Fruit fly (Drosophila melanogaster) whole organism, embryonic: Measurements from ENCODE around the gene Ufd1.

Experiments used
- Abd-B ChIP-seq: fragments of 200-800 bp; sonication (Bioruptor generic); optimal IDR thresholded peaks from 2 replicates; lab custom pipeline; 2018; ENCODE audit warnings: missing biosample characterization, mild to moderate bottlenecking, missing genetic modification characterization, moderate library complexity
- Awh ChIP-seq: fragments of 200-800 bp; sonication (Bioruptor generic); IDR thresholded peaks from 2 replicates; pipeline ENCODE4, ENCODE4 v1.3.6; 2022; ENCODE audit warnings: missing biosample characterization, missing genetic modification characterization
- BEAF-32 ChIP-seq: fragments of 200-800 bp; sonication (Bioruptor generic); optimal IDR thresholded peaks from 3 replicates; lab custom pipeline; 2017; ENCODE audit warnings: missing biosample characterization, missing genetic modification characterization, mild to moderate bottlenecking, moderate library complexity, missing genetic modification reagents
- CG10147 ChIP-seq: fragments of 200-800 bp; sonication (Bioruptor generic); optimal IDR thresholded peaks from 2 replicates; lab custom pipeline; 2019; ENCODE audit warnings: missing biosample characterization, mild to moderate bottlenecking, missing genetic modification characterization, moderate library complexity
- CG12391 ChIP-seq: fragments of 200-800 bp; sonication (Bioruptor generic); optimal IDR thresholded peaks from 3 replicates; lab custom pipeline; 2018; ENCODE audit warnings: missing biosample characterization, mild to moderate bottlenecking, missing genetic modification characterization, moderate library complexity
- CG12659 ChIP-seq: fragments of 200-800 bp; sonication (Bioruptor generic); optimal IDR thresholded peaks from 3 replicates; lab custom pipeline; 2017; ENCODE audit warnings: mild to moderate bottlenecking, missing biosample characterization, missing genetic modification reagents, missing genetic modification characterization
- CG12942 ChIP-seq: fragments of 200-800 bp; sonication (Bioruptor generic); optimal IDR thresholded peaks from 3 replicates; lab custom pipeline; 2016; ENCODE audit warnings: missing biosample characterization, missing genetic modification characterization
- CG15479 ChIP-seq: fragments of 200-800 bp; sonication (Bioruptor generic); optimal IDR thresholded peaks from 3 replicates; lab custom pipeline; 2019; ENCODE audit warnings: missing biosample characterization, mild to moderate bottlenecking, missing genetic modification characterization, moderate library complexity
- CG17612 ChIP-seq: fragments of 200-800 bp; sonication (Bioruptor generic); IDR thresholded peaks from 2 replicates; pipeline ENCODE4 v1.3.6; 2022; ENCODE audit warnings: missing biosample characterization, missing genetic modification characterization
- CG3847 ChIP-seq: fragments of 200-800 bp; sonication (Bioruptor generic); IDR thresholded peaks from 2 replicates; pipeline ENCODE4 v1.3.6; 2022; ENCODE audit warnings: missing biosample characterization, missing genetic modification characterization
- CG6689 ChIP-seq: fragments of 200-800 bp; sonication (Bioruptor generic); IDR thresholded peaks from 2 replicates; pipeline ENCODE4 v1.3.6; 2022; ENCODE audit warnings: missing biosample characterization, missing genetic modification characterization
- CG6765 ChIP-seq: fragments of 200-800 bp; sonication (Bioruptor generic); optimal IDR thresholded peaks from 3 replicates; lab custom pipeline; 2017; ENCODE audit warnings: missing biosample characterization, mild to moderate bottlenecking, missing genetic modification characterization
- CG7786 ChIP-seq: fragments of 200-800 bp; sonication (Bioruptor generic); optimal IDR thresholded peaks from 2 replicates; lab custom pipeline; 2016; ENCODE audit warnings: missing biosample characterization, missing genetic modification characterization
- CG8290 ChIP-seq, 3 experiments: fragments of 200-800 bp; sonication (Bioruptor generic); optimal IDR thresholded peaks; 2 replicates each; lab custom pipeline; 2016 to 2019; ENCODE audit warnings: missing biosample characterization in 3 of 3, missing genetic modification characterization in 3 of 3, mild to moderate bottlenecking in 2 of 3, moderate library complexity in 1 of 3
- CG9876 ChIP-seq: fragments of 200-800 bp; sonication (Bioruptor generic); optimal IDR thresholded peaks from 2 replicates; lab custom pipeline; 2016; ENCODE audit warnings: missing biosample characterization, missing genetic modification characterization
- CoRest ChIP-seq: fragments of 200-800 bp; sonication (Bioruptor generic); optimal IDR thresholded peaks from 3 replicates; lab custom pipeline; 2018; ENCODE audit warnings: missing biosample characterization, mild to moderate bottlenecking, missing genetic modification characterization, moderate library complexity
- Dek ChIP-seq: fragments of 200-800 bp; sonication (Bioruptor generic); optimal IDR thresholded peaks from 3 replicates; lab custom pipeline; 2019; ENCODE audit warnings: missing biosample characterization, mild to moderate bottlenecking, missing genetic modification characterization, moderate library complexity
- Dip3 ChIP-seq: fragments of 200-800 bp; sonication (Bioruptor generic); optimal IDR thresholded peaks from 3 replicates; lab custom pipeline; 2016; ENCODE audit warnings: missing biosample characterization, missing genetic modification characterization
- Doc2 ChIP-seq: fragments of 200-800 bp; sonication (Bioruptor generic); IDR thresholded peaks from 2 replicates; pipeline ENCODE4 v1.3.6; 2022; ENCODE audit warnings: missing biosample characterization, missing genetic modification characterization
- Ets97D ChIP-seq: fragments of 200-800 bp; sonication (Bioruptor generic); optimal IDR thresholded peaks from 3 replicates; lab custom pipeline; 2016; ENCODE audit warnings: missing biosample characterization, missing genetic modification characterization
- H15 ChIP-seq: fragments of 200-800 bp; sonication (Bioruptor generic); IDR thresholded peaks from 3 replicates; pipeline ENCODE4 v1.3.6; 2022; ENCODE audit warnings: missing biosample characterization, missing genetic modification characterization
- Hr78 ChIP-seq, 2 experiments: fragments of 200-800 bp in 1 of 2; fragments of >200 bp in 1 of 2; sonication (Bioruptor generic) in 1 of 2; optimal IDR thresholded peaks; 2 replicates each; lab custom pipeline; 2017 to 2019; ENCODE audit warnings: missing biosample characterization in 2 of 2, missing genetic modification characterization in 2 of 2, mild to moderate bottlenecking in 1 of 2, moderate library complexity in 1 of 2
- Myb ChIP-seq: fragments of 200-800 bp; sonication (Bioruptor generic); optimal IDR thresholded peaks from 2 replicates; lab custom pipeline; 2016; ENCODE audit warnings: missing biosample characterization, missing genetic modification characterization
- Opbp ChIP-seq: fragments of 200-800 bp; sonication (Bioruptor generic); IDR thresholded peaks from 3 replicates; pipeline ENCODE4 v1.3.6; 2022; ENCODE audit warnings: missing biosample characterization, missing genetic modification characterization; ENCODE audit not compliant: partially characterized antibody
- Ptx1 ChIP-seq: fragments of 200-800 bp; sonication (Bioruptor generic); IDR thresholded peaks from 2 replicates; pipeline ENCODE4 v1.3.6; 2022; ENCODE audit warnings: missing biosample characterization, missing genetic modification characterization
- Sox100B ChIP-seq: fragments of 200-800 bp; sonication (Bioruptor generic); optimal IDR thresholded peaks from 3 replicates; lab custom pipeline; 2018; ENCODE audit warnings: missing biosample characterization, mild to moderate bottlenecking, missing genetic modification characterization
- Ssrp ChIP-seq: fragments of 200-800 bp; sonication (Bioruptor generic); optimal IDR thresholded peaks from 2 replicates; lab custom pipeline; 2018; ENCODE audit warnings: missing biosample characterization, mild to moderate bottlenecking, missing genetic modification characterization, moderate library complexity
- YL-1 ChIP-seq: fragments of 200-800 bp; sonication (Bioruptor generic); optimal IDR thresholded peaks from 3 replicates; lab custom pipeline; 2017; ENCODE audit warnings: missing biosample characterization, mild to moderate bottlenecking, missing genetic modification characterization
- bigmax ChIP-seq: fragments of 200-800 bp; sonication (Bioruptor generic); optimal IDR thresholded peaks from 2 replicates; lab custom pipeline; 2018; ENCODE audit warnings: missing biosample characterization, mild to moderate bottlenecking, missing genetic modification characterization
- danr ChIP-seq: fragments of 200-800 bp; sonication (Bioruptor generic); IDR thresholded peaks from 2 replicates; pipeline ENCODE4 v1.3.6; 2022; ENCODE audit warnings: missing biosample characterization, missing genetic modification characterization
- dysf ChIP-seq: fragments of 200-800 bp; sonication (Bioruptor generic); IDR thresholded peaks from 3 replicates; pipeline ENCODE4 v1.3.6; 2022; ENCODE audit warnings: missing biosample characterization, missing genetic modification characterization
- gsb-n ChIP-seq: fragments of 200-800 bp; sonication (Bioruptor generic); optimal IDR thresholded peaks from 3 replicates; lab custom pipeline; 2018; ENCODE audit warnings: missing biosample characterization, mild to moderate bottlenecking, missing genetic modification characterization
- hbn ChIP-seq: fragments of 200-800 bp; sonication (Bioruptor generic); IDR thresholded peaks from 2 replicates; pipeline ENCODE4 v1.3.6; 2022; ENCODE audit warnings: missing biosample characterization, missing genetic modification characterization; ENCODE audit not compliant: partially characterized antibody
- her ChIP-seq: fragments of 200-800 bp; sonication (Bioruptor generic); optimal IDR thresholded peaks from 2 replicates; lab custom pipeline; 2016; ENCODE audit warnings: missing biosample characterization, missing genetic modification characterization
- jigr1 ChIP-seq: fragments of 200-800 bp; sonication (Bioruptor generic); IDR thresholded peaks from 3 replicates; pipeline ENCODE4 v1.3.6; 2022; ENCODE audit warnings: missing biosample characterization, missing genetic modification characterization
- knrl ChIP-seq: fragments of 200-800 bp; sonication (Bioruptor generic); IDR thresholded peaks from 3 replicates; pipeline ENCODE4 v1.3.6; 2022; ENCODE audit warnings: missing biosample characterization, missing genetic modification characterization; ENCODE audit not compliant: partially characterized antibody
- lilli ChIP-seq: fragments of 200-800 bp; sonication (Bioruptor generic); optimal IDR thresholded peaks from 3 replicates; lab custom pipeline; 2016; ENCODE audit warnings: missing biosample characterization, missing genetic modification characterization
- nmo ChIP-seq: fragments of 200-800 bp; sonication (Bioruptor generic); optimal IDR thresholded peaks from 2 replicates; lab custom pipeline; 2018; ENCODE audit warnings: missing biosample characterization, mild to moderate bottlenecking, missing genetic modification characterization, moderate library complexity
- nom ChIP-seq: fragments of 200-800 bp; sonication (Bioruptor generic); optimal IDR thresholded peaks from 2 replicates; lab custom pipeline; 2017; ENCODE audit warnings: missing biosample characterization, missing genetic modification characterization, mild to moderate bottlenecking, moderate library complexity, missing genetic modification reagents
- odd ChIP-seq: fragments of 200-800 bp; sonication (Bioruptor generic); optimal IDR thresholded peaks from 2 replicates; lab custom pipeline; 2017; ENCODE audit warnings: missing biosample characterization, mild to moderate bottlenecking, missing genetic modification characterization
- onecut ChIP-seq: fragments of 200-800 bp; sonication (Bioruptor generic); IDR thresholded peaks from 2 replicates; pipeline ENCODE4 v1.3.6; 2022; ENCODE audit warnings: missing biosample characterization, missing genetic modification characterization
- pan ChIP-seq, 4 experiments: fragments of >200 bp in 3 of 4; fragments of 200-800 bp in 1 of 4; sonication (Bioruptor generic) in 1 of 4; optimal IDR thresholded peaks in 3 of 4; IDR thresholded peaks in 1 of 4; 2 replicates each; pipeline versions ENCODE4 v1.3.6 to Lab custom; 2017 to 2022; ENCODE audit warnings: missing biosample characterization in 2 of 4, missing genetic modification characterization in 2 of 4, mixed read lengths in 1 of 4
- prd ChIP-seq, 3 experiments: fragments of >200 bp in 2 of 3; fragments of 200-800 bp in 1 of 3; sonication (Bioruptor generic) in 1 of 3; optimal IDR thresholded peaks in 2 of 3; IDR thresholded peaks in 1 of 3; 2 replicates in 2 of 3; 3 replicates in 1 of 3; pipeline versions ENCODE4 v1.3.6 to Lab custom; 2017 to 2022; ENCODE audit warnings: missing biosample characterization in 1 of 3, missing genetic modification characterization in 1 of 3
- ssp ChIP-seq: fragments of 200-800 bp; sonication (Bioruptor generic); IDR thresholded peaks from 2 replicates; pipeline ENCODE4 v1.3.6; 2022; ENCODE audit warnings: missing biosample characterization, missing genetic modification characterization
- wdn ChIP-seq: fragments of 200-800 bp; sonication (Bioruptor generic); IDR thresholded peaks from 2 replicates; pipeline ENCODE4 v1.3.6; 2022; ENCODE audit warnings: missing biosample characterization, missing genetic modification characterization
- zfh1 ChIP-seq: fragments of 200-800 bp; sonication (Bioruptor generic); IDR thresholded peaks from 3 replicates; pipeline ENCODE4 v1.3.6; 2022; ENCODE audit warnings: missing biosample characterization, missing genetic modification characterization

Ufd1 gene

DNA sequence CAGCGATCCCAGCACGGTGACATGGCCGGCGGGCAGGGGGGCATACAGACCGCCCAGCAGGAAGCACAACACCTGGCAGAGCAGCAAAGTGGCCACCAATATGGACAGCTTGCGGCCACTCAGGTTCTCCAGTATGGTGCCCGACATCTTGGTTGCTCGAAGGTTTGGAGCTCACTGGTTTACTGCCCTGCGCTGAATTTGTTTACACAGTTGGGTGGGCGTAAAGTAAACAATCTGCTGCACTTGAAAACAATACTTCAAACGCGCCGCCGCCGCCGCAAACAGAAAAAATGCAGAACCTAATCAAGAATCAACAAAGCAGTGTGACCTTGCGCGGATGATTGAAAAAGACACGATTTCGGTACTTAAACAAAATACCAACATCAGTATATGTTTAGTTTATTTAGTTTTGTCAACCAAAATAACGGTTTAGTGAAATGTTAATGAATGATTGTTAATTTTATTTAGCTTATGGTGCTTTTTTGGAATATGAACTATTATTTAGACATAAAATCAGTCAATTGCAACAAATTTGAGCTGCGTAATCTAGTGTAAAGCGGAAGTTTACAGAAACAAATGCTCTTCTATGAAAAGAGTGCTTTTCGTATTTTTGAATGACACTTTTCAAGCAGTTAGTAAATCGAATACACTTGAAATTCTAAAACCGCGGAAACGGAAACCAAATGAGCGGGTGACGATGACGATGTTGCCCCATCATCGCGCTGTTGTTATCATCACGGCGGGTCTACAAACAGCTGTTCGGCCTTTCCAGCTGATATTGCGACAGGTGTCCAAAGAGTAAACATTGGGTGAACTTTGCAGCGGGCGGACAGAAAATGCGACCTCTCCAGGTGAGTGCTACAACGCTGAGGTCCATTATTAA, 46.5 kb upstream of the Ufd1 start, which contains the start of the genes wls and Adck5 (continued):
- TF ChIP-seq Opbp (GFP tag; lab: Robert Waterston, UW) (no peak), H15 (GFP tag; lab: Robert Waterston, UW) (no peak), CG12391 (tag; lab: Kevin White, UChicago) (peak; percentile 62), CG12942 (GFP tag; lab: Kevin White, UChicago) (no peak), gsb-n (tag; lab: Kevin White, UChicago) (no peak), CG6765 (GFP tag; lab: Kevin White, UChicago) (peak; percentile 73), Dek (tag; lab: Kevin White, UChicago) (no peak), hbn (GFP tag; lab: Robert Waterston, UW) (0 out of 2 replicates have a peak, but pooled peaks have one; percentile 27), Ssrp (tag; lab: Kevin White, UChicago) (peak; percentile 6), danr (no peak), CoRest (peak; percentile 60), her (GFP tag; lab: Kevin White, UChicago) (peak; percentile 46), nom (GFP tag; lab: Kevin White, UChicago) (no peak), CG10147 (GFP tag; lab: Kevin White, UChicago) (no peak), nmo (GFP tag; lab: Kevin White, UChicago) (peak; percentile 45), Ets97D (GFP tag; lab: Kevin White, UChicago) (peak; percentile 98), dysf (peak; percentile 50; the same call in 1 of the 3 replicates), Awh (0 out of 2 replicates have a peak, but pooled peaks have one; percentile 35), zfh1 (GFP tag; lab: Robert Waterston, UW) (peak; percentile 40; the same call in 1 of the 3 replicates), prd (optimal IDR thresholded peaks at IDR 0.05; lab: Kevin White, UChicago) (no peak), prd (GFP tag; IDR thresholded peaks at IDR 0.05; lab: Robert Waterston, UW) (no peak), Myb (GFP tag; lab: Kevin White, UChicago) (peak; percentile 71), odd (GFP tag; lab: Kevin White, UChicago) (peak; percentile 66), jigr1 (GFP tag; lab: Robert Waterston, UW) (no peak), CG6689 (GFP tag; lab: Robert Waterston, UW) (no peak), Abd-B (GFP tag; lab: Kevin White, UChicago) (no peak), Ptx1 (GFP tag; lab: Robert Waterston, UW) (no peak), onecut (GFP tag; lab: Robert Waterston, UW) (no peak), Sox100B (no peak), YL-1 (GFP tag; lab: Kevin White, UChicago) (peak; percentile 41), Hr78 (GFP tag; optimal IDR thresholded peaks at IDR 0.05; lab: Kevin White, UChicago) (peak in 1 of 2 experiments; percentile 78), pan (optimal IDR thresholded peaks at IDR 0.05; lab: Kevin White, UChicago) (peak in 1 of 2 experiments; percentile 53), pan (GFP tag; optimal IDR thresholded peaks at IDR 0.05 in 1 of 2, IDR thresholded peaks at IDR 0.05 in 1 of 2) (peak in 1 of 2 experiments; percentile 72), knrl (no peak), CG9876 (GFP tag; lab: Kevin White, UChicago) (no peak), CG15479 (GFP tag; lab: Kevin White, UChicago) (no peak), lilli (GFP tag; lab: Kevin White, UChicago) (peak; percentile 26), CG12659 (GFP tag; lab: Kevin White, UChicago) (peak; percentile 58), wdn (GFP tag; lab: Robert Waterston, UW) (0 out of 2 replicates have a peak, but pooled peaks have one; percentile 13), ssp (no peak), bigmax (GFP tag; lab: Kevin White, UChicago) (peak; percentile 41), Dip3 (GFP tag; lab: Kevin White, UChicago) (peak; percentile 12), CG3847 (no peak), CG8290 (GFP tag; optimal IDR thresholded peaks at IDR 0.05; lab: Kevin White, UChicago) (no peak), CG8290 (tag; optimal IDR thresholded peaks at IDR 0.05; lab: Kevin White, UChicago) (no peak), Doc2 (no peak), BEAF-32 (GFP tag; lab: Kevin White, UChicago) (peak; percentile 41), CG17612 (GFP tag; lab: Robert Waterston, UW) (no peak), CG7786 (GFP tag; lab: Kevin White, UChicago) (peak; percentile 5)
